Worm (Caenorhabditis elegans): Measurements from ENCODE around the gene Y41E3.19.

DNA sequence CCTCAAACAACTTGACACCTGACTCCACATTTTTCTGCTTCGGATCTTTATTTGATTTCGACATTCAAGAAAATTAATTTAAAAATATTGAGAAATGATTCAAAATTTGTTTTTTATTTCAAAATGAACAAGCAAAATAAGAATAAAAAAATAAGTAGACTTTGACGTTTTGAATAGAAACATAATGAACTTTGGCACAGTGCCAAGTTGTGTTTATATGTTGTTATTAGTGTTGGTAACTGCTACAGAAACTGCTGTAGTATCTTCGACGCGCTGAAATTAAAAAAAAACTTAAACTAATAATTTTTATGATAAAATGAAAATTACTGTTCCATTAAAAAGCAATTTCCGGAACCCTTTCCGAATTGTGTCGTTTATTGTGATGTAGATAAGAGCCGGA lies 9.7 kb downstream of the Y41E3.19 start, which contains the start of gene Y41E3.18:
- no peak for TF ChIP-seq lin-13 (tag; optimal IDR thresholded peaks at IDR 0.05)
- TF ChIP-seq sptf-1 (tag; optimal IDR thresholded peaks at IDR 0.05) = no peak
- no peak for TF ChIP-seq nhr-76 (tag; optimal IDR thresholded peaks at IDR 0.05)
- no peak for TF ChIP-seq pha-4 (tag; optimal IDR thresholded peaks at IDR 0.05)

All from whole organism, mixed stage, embryonic.